Fruit fly (Drosophila melanogaster) whole organism, embryonic: ENCODE data around the gene CG31988.
A peak's percentile ranks its signal among the peaks of the same experiment; 100 is the strongest.

Experiments
- Antp ChIP-seq: fragments of 200-800 bp; sonication (Bioruptor generic); optimal IDR thresholded peaks from 3 replicates; lab custom pipeline; 2016; ENCODE audit warnings: missing biosample characterization, missing genetic modification characterization
- Awh ChIP-seq: fragments of 200-800 bp; sonication (Bioruptor generic); IDR thresholded peaks from 2 replicates; pipeline ENCODE4, ENCODE4 v1.3.6; 2022; ENCODE audit warnings: missing biosample characterization, missing genetic modification characterization
- CG10267 ChIP-seq: fragments of 200-800 bp; sonication (Bioruptor generic); optimal IDR thresholded peaks from 2 replicates; lab custom pipeline; 2018; ENCODE audit warnings: missing biosample characterization, mild to moderate bottlenecking, missing genetic modification characterization, moderate library complexity
- CG10565 ChIP-seq: fragments of 200-800 bp; sonication (Bioruptor generic); optimal IDR thresholded peaks from 3 replicates; lab custom pipeline; 2016; ENCODE audit warnings: missing biosample characterization, mild to moderate bottlenecking, missing genetic modification characterization
- CG14710 ChIP-seq: fragments of 200-800 bp; sonication (Bioruptor generic); optimal IDR thresholded peaks from 3 replicates; lab custom pipeline; 2019; ENCODE audit warnings: missing biosample characterization, mild to moderate bottlenecking, missing genetic modification characterization, moderate library complexity
- CG1529 ChIP-seq: fragments of 200-800 bp; sonication (Bioruptor generic); optimal IDR thresholded peaks from 3 replicates; lab custom pipeline; 2018; ENCODE audit warnings: missing biosample characterization, missing genetic modification characterization
- CG15479 ChIP-seq: fragments of 200-800 bp; sonication (Bioruptor generic); optimal IDR thresholded peaks from 3 replicates; lab custom pipeline; 2019; ENCODE audit warnings: missing biosample characterization, mild to moderate bottlenecking, missing genetic modification characterization, moderate library complexity
- CG1603 ChIP-seq: fragments of 200-800 bp; sonication (Bioruptor generic); optimal IDR thresholded peaks from 2 replicates; lab custom pipeline; 2019; ENCODE audit warnings: missing biosample characterization, mild to moderate bottlenecking, missing genetic modification characterization, moderate library complexity
- CG17186 ChIP-seq: fragments of 200-800 bp; sonication (Bioruptor generic); optimal IDR thresholded peaks from 3 replicates; lab custom pipeline; 2017; ENCODE audit warnings: missing biosample characterization, missing genetic modification reagents, missing genetic modification characterization
- CG17829 ChIP-seq: fragments of 200-800 bp; optimal IDR thresholded peaks from 2 replicates; lab custom pipeline; 2019; ENCODE audit warnings: missing biosample characterization, mild to moderate bottlenecking, missing genetic modification characterization, moderate library complexity
- CG18262 ChIP-seq: fragments of 200-800 bp; optimal IDR thresholded peaks from 3 replicates; lab custom pipeline; 2019; ENCODE audit warnings: missing biosample characterization, mild to moderate bottlenecking, missing genetic modification characterization, moderate library complexity
- CG2875 ChIP-seq: fragments of 200-800 bp; sonication (Bioruptor generic); optimal IDR thresholded peaks from 2 replicates; lab custom pipeline; 2017; ENCODE audit warnings: missing biosample characterization, mild to moderate bottlenecking, missing genetic modification characterization, missing genetic modification reagents
- CG2889 ChIP-seq: fragments of 200-800 bp; sonication (Bioruptor generic); IDR thresholded peaks from 3 replicates; pipeline ENCODE4 v1.3.6; 2022; ENCODE audit warnings: missing biosample characterization, missing genetic modification characterization
- CG3847 ChIP-seq: fragments of 200-800 bp; sonication (Bioruptor generic); IDR thresholded peaks from 2 replicates; pipeline ENCODE4 v1.3.6; 2022; ENCODE audit warnings: missing biosample characterization, missing genetic modification characterization
- CG4328 ChIP-seq: fragments of 200-800 bp; sonication (Bioruptor generic); optimal IDR thresholded peaks from 3 replicates; lab custom pipeline; 2017; ENCODE audit warnings: missing biosample characterization, missing genetic modification reagents, missing genetic modification characterization
- CG4404 ChIP-seq: fragments of 200-800 bp; sonication (Bioruptor generic); IDR thresholded peaks from 2 replicates; pipeline ENCODE4 v1.3.6; 2022; ENCODE audit warnings: missing biosample characterization, missing genetic modification characterization
- CG5180 ChIP-seq: fragments of 200-800 bp; sonication (Bioruptor generic); optimal IDR thresholded peaks from 3 replicates; lab custom pipeline; 2017; ENCODE audit warnings: missing biosample characterization, missing genetic modification characterization, mild to moderate bottlenecking, moderate library complexity, missing genetic modification reagents
- CG5245 ChIP-seq: fragments of 200-800 bp; sonication (Bioruptor generic); optimal IDR thresholded peaks from 3 replicates; lab custom pipeline; 2016; ENCODE audit warnings: missing biosample characterization, missing genetic modification characterization
- CG9727 ChIP-seq: fragments of 200-800 bp; sonication (Bioruptor generic); optimal IDR thresholded peaks from 3 replicates; lab custom pipeline; 2017; ENCODE audit warnings: missing biosample characterization, mild to moderate bottlenecking, missing genetic modification characterization
- Elba2 ChIP-seq: fragments of 200-800 bp; sonication (Bioruptor generic); optimal IDR thresholded peaks from 3 replicates; lab custom pipeline; 2016; ENCODE audit warnings: missing biosample characterization, missing genetic modification characterization
- Gug ChIP-seq: fragments of 200-800 bp; sonication (Bioruptor generic); IDR thresholded peaks from 4 replicates; pipeline ENCODE4 v1.3.6; 2022; ENCODE audit warnings: missing biosample characterization, missing genetic modification characterization
- HLH3B ChIP-seq: fragments of 200-800 bp; sonication (Bioruptor generic); IDR thresholded peaks from 2 replicates; pipeline ENCODE4 v1.3.6; 2022; ENCODE audit warnings: missing biosample characterization, missing genetic modification characterization
- HmgZ ChIP-seq: fragments of 200-800 bp; sonication (Bioruptor generic); optimal IDR thresholded peaks from 2 replicates; lab custom pipeline; 2018; ENCODE audit warnings: missing biosample characterization, mild to moderate bottlenecking, missing genetic modification characterization
- Nf-YC ChIP-seq: fragments of 200-800 bp; optimal IDR thresholded peaks from 3 replicates; lab custom pipeline; 2019; ENCODE audit warnings: missing biosample characterization, mild to moderate bottlenecking, missing genetic modification characterization, moderate library complexity
- Pdp1 ChIP-seq, 2 experiments: fragments of 200-800 bp; sonication (Bioruptor generic); optimal IDR thresholded peaks; 3 replicates each; lab custom pipeline; 2016; ENCODE audit warnings: missing biosample characterization in 2 of 2, missing genetic modification characterization in 2 of 2, mild to moderate bottlenecking in 1 of 2, moderate library complexity in 1 of 2
- Side ChIP-seq: fragments of 200-800 bp; sonication (Bioruptor generic); optimal IDR thresholded peaks from 2 replicates; lab custom pipeline; 2016; ENCODE audit warnings: missing biosample characterization, missing genetic modification characterization
- Stat92E ChIP-seq, 3 experiments: fragments of >200 bp in 2 of 3; fragments of 200-800 bp in 1 of 3; sonication (Bioruptor generic) in 1 of 3; optimal IDR thresholded peaks; 2 replicates each; lab custom pipeline; 2017 to 2019; ENCODE audit warnings: missing biosample characterization in 3 of 3, missing genetic modification characterization in 3 of 3, mild to moderate bottlenecking in 1 of 3, moderate library complexity in 1 of 3
- ara ChIP-seq: fragments of 200-800 bp; sonication (Bioruptor generic); IDR thresholded peaks from 2 replicates; pipeline ENCODE4 v1.3.6; 2022; ENCODE audit warnings: missing biosample characterization, missing genetic modification characterization
- chm ChIP-seq: fragments of 200-800 bp; sonication (Bioruptor generic); IDR thresholded peaks from 2 replicates; pipeline ENCODE4 v1.3.6; 2022; ENCODE audit warnings: missing biosample characterization, missing genetic modification characterization
- chn ChIP-seq: fragments of 200-800 bp; sonication (Bioruptor generic); optimal IDR thresholded peaks from 2 replicates; lab custom pipeline; 2016; ENCODE audit warnings: missing biosample characterization, missing genetic modification characterization
- dan ChIP-seq: fragments of 200-800 bp; sonication (Bioruptor generic); IDR thresholded peaks from 2 replicates; pipeline ENCODE4 v1.3.6; 2022; ENCODE audit warnings: missing biosample characterization, missing genetic modification characterization
- eve ChIP-seq, 2 experiments: fragments of >200 bp; optimal IDR thresholded peaks; 2 replicates each; lab custom pipeline; 2017; ENCODE audit warnings: missing biosample characterization in 2 of 2, missing genetic modification characterization in 2 of 2
- fd102C ChIP-seq: fragments of 200-800 bp; sonication (Bioruptor generic); optimal IDR thresholded peaks from 2 replicates; lab custom pipeline; 2018; ENCODE audit warnings: missing biosample characterization, mild to moderate bottlenecking, missing genetic modification characterization, moderate library complexity
- gem ChIP-seq: fragments of 200-800 bp; sonication (Bioruptor generic); optimal IDR thresholded peaks from 2 replicates; lab custom pipeline; 2019; ENCODE audit warnings: missing biosample characterization, mild to moderate bottlenecking, missing genetic modification characterization, moderate library complexity
- jigr1 ChIP-seq: fragments of 200-800 bp; sonication (Bioruptor generic); IDR thresholded peaks from 3 replicates; pipeline ENCODE4 v1.3.6; 2022; ENCODE audit warnings: missing biosample characterization, missing genetic modification characterization
- jumu ChIP-seq: fragments of 200-800 bp; sonication (Bioruptor generic); optimal IDR thresholded peaks from 3 replicates; lab custom pipeline; 2016; ENCODE audit warnings: missing biosample characterization, missing genetic modification characterization
- ken ChIP-seq: fragments of 200-800 bp; sonication (Bioruptor generic); IDR thresholded peaks from 3 replicates; pipeline ENCODE4 v1.3.6; 2022; ENCODE audit warnings: missing biosample characterization, missing genetic modification characterization
- kni ChIP-seq: fragments of 200-800 bp; sonication (Bioruptor generic); optimal IDR thresholded peaks from 3 replicates; lab custom pipeline; 2017; ENCODE audit warnings: mild to moderate bottlenecking, missing biosample characterization, missing genetic modification reagents, missing genetic modification characterization
- knrl ChIP-seq: fragments of 200-800 bp; sonication (Bioruptor generic); IDR thresholded peaks from 3 replicates; pipeline ENCODE4 v1.3.6; 2022; ENCODE audit warnings: missing biosample characterization, missing genetic modification characterization; ENCODE audit not compliant: partially characterized antibody
- lilli ChIP-seq: fragments of 200-800 bp; sonication (Bioruptor generic); optimal IDR thresholded peaks from 3 replicates; lab custom pipeline; 2016; ENCODE audit warnings: missing biosample characterization, missing genetic modification characterization
- oc ChIP-seq: fragments of 200-800 bp; sonication (Bioruptor generic); optimal IDR thresholded peaks from 2 replicates; lab custom pipeline; 2018; ENCODE audit warnings: missing biosample characterization, mild to moderate bottlenecking, missing genetic modification characterization, moderate library complexity
- odd ChIP-seq: fragments of 200-800 bp; sonication (Bioruptor generic); optimal IDR thresholded peaks from 2 replicates; lab custom pipeline; 2017; ENCODE audit warnings: missing biosample characterization, mild to moderate bottlenecking, missing genetic modification characterization
- pfk ChIP-seq: fragments of 200-800 bp; sonication (Bioruptor generic); optimal IDR thresholded peaks from 2 replicates; lab custom pipeline; 2018; ENCODE audit warnings: missing biosample characterization, mild to moderate bottlenecking, missing genetic modification characterization, moderate library complexity
- shn ChIP-seq: fragments of 200-800 bp; sonication (Bioruptor generic); optimal IDR thresholded peaks from 3 replicates; lab custom pipeline; 2016; ENCODE audit warnings: missing biosample characterization, missing genetic modification characterization
- stwl ChIP-seq: fragments of 200-800 bp; sonication (Bioruptor generic); optimal IDR thresholded peaks from 3 replicates; lab custom pipeline; 2018; ENCODE audit warnings: missing biosample characterization, mild to moderate bottlenecking, missing genetic modification characterization, moderate library complexity
- tap ChIP-seq: fragments of 200-800 bp; optimal IDR thresholded peaks from 3 replicates; lab custom pipeline; 2019; ENCODE audit warnings: missing biosample characterization, mild to moderate bottlenecking, missing genetic modification characterization, moderate library complexity
- tll ChIP-seq, 2 experiments: fragments of 200-800 bp in 1 of 2; fragments of >200 bp in 1 of 2; sonication (Bioruptor generic) in 1 of 2; optimal IDR thresholded peaks; 2 replicates each; lab custom pipeline; 2017 to 2019; ENCODE audit warnings: missing biosample characterization in 2 of 2, missing genetic modification characterization in 2 of 2, mild to moderate bottlenecking in 1 of 2, moderate library complexity in 1 of 2
- usp ChIP-seq: fragments of >200 bp; optimal IDR thresholded peaks from 2 replicates; lab custom pipeline; 2017; ENCODE audit warnings: missing biosample characterization, missing genetic modification characterization

Gene CG31988

dm6 chr2L:21168295-21169159 lies 34.1 kb downstream of the CG31988 start, which contains the start of the genes mAcon1, CG43345 and CG43346 (continued):
- TF ChIP-seq knrl (GFP tag; lab: Robert Waterston, UW) = peak; percentile 24; the same call in 1 of the 3 replicates
- TF ChIP-seq CG2875 (GFP tag; lab: Kevin White, UChicago) = no peak
- TF ChIP-seq tll (GFP tag; optimal IDR thresholded peaks at IDR 0.05; lab: Kevin White, UChicago) = peak; percentile 15 to 83
- TF ChIP-seq CG17829 (tag; lab: Kevin White, UChicago) = peak; percentile 66
- TF ChIP-seq CG3847 = peak; percentile 92
- TF ChIP-seq jigr1 = no peak
- peak; percentile 77 for TF ChIP-seq CG4328 (GFP tag; lab: Kevin White, UChicago)
- TF ChIP-seq odd = no peak
- peak; percentile 79 for TF ChIP-seq kni
- peak; percentile 52; the same call in 3 of the 4 replicates for TF ChIP-seq Gug (GFP tag; lab: Robert Waterston, UW)
- peak; percentile 87 for TF ChIP-seq Antp (GFP tag; lab: Kevin White, UChicago)
- TF ChIP-seq fd102C = peak; percentile 5
- no peak for TF ChIP-seq CG1603 (tag; lab: Kevin White, UChicago)
- peak; percentile 6; the same call in 1 of the 2 replicates for TF ChIP-seq chm (GFP tag; lab: Robert Waterston, UW)
- TF ChIP-seq usp (GFP tag; lab: Kevin White, UChicago) = no peak
- TF ChIP-seq CG2889 (GFP tag; lab: Robert Waterston, UW) = no peak
- peak; percentile 79 for TF ChIP-seq CG9727 (GFP tag; lab: Kevin White, UChicago)
- TF ChIP-seq Elba2 (GFP tag; lab: Kevin White, UChicago) = peak; percentile 11
- peak; percentile 23; the same call in 1 of the 3 replicates for TF ChIP-seq ken (GFP tag; lab: Robert Waterston, UW)
- TF ChIP-seq CG4404 (GFP tag; lab: Robert Waterston, UW) = peak; percentile 80
- TF ChIP-seq Awh = no peak
- TF ChIP-seq chn (GFP tag; lab: Kevin White, UChicago) = peak; percentile 86
- TF ChIP-seq CG18262 (tag; lab: Kevin White, UChicago) = peak; percentile 73
- peak; percentile 66 for TF ChIP-seq CG15479 (GFP tag; lab: Kevin White, UChicago)
- no peak for TF ChIP-seq ara
- TF ChIP-seq CG5245 (GFP tag; lab: Kevin White, UChicago) = peak; percentile 7
- no peak for TF ChIP-seq tap
- no peak for TF ChIP-seq CG5180 (GFP tag; lab: Kevin White, UChicago)
- TF ChIP-seq HLH3B (GFP tag; lab: Robert Waterston, UW) = peak; percentile 46; the same call in 1 of the 2 replicates
- TF ChIP-seq CG10565 (GFP tag; lab: Kevin White, UChicago) = peak; percentile 16
- peak; percentile 83 to 97 for TF ChIP-seq Pdp1 (GFP tag; optimal IDR thresholded peaks at IDR 0.05; lab: Kevin White, UChicago)
- peak; percentile 57 for TF ChIP-seq CG1529
- TF ChIP-seq CG14710 (tag; lab: Kevin White, UChicago) = peak; percentile 86
- TF ChIP-seq pfk (GFP tag; lab: Kevin White, UChicago) = peak; percentile 6
- no peak for TF ChIP-seq Stat92E (GFP tag; optimal IDR thresholded peaks at IDR 0.05; lab: Kevin White, UChicago)
- TF ChIP-seq CG17186 (GFP tag; lab: Kevin White, UChicago) = peak; percentile 93
- no peak for TF ChIP-seq eve (GFP tag; optimal IDR thresholded peaks at IDR 0.05; lab: Kevin White, UChicago)
- no peak for TF ChIP-seq oc (tag; lab: Kevin White, UChicago)
- TF ChIP-seq shn (GFP tag; lab: Kevin White, UChicago) = peak; percentile 92
- TF ChIP-seq Side (GFP tag; lab: Kevin White, UChicago) = peak; percentile 82
- no peak for TF ChIP-seq gem (tag; lab: Kevin White, UChicago)
- TF ChIP-seq stwl (tag; lab: Kevin White, UChicago) = peak; percentile 48
- TF ChIP-seq lilli (GFP tag; lab: Kevin White, UChicago) = peak; percentile 89
- TF ChIP-seq CG10267 (tag; lab: Kevin White, UChicago) = peak; percentile 98
- TF ChIP-seq jumu (GFP tag; lab: Kevin White, UChicago) = peak; percentile 92
- no peak for TF ChIP-seq dan
- peak; percentile 93 for TF ChIP-seq HmgZ (tag; lab: Kevin White, UChicago)
- TF ChIP-seq Nf-YC (tag; lab: Kevin White, UChicago) = no peak
